Worm (Caenorhabditis elegans): ENCODE data around the gene thn-4.

DNA sequence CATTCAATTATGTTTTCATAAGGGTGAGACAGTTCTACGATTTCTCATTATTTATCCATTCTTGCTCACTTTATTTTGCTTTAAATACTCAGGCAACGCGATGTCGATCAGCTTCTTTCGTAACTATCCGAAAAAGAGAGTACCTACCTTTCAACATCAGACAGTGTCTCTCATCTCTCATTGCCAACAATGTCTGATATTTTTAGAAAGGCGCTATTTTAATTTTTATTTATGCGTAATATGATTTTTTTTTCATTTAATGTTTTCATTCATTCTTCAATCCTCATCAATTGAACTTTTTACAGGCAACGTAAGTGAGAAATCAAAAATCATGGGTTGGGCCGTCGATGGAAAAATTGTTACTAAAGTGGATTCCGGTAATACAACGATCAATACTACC is 13.5 kb upstream of the thn-4 start, which contains the start of gene F09C6.13:
- TF ChIP-seq nhr-11 (tag; optimal IDR thresholded peaks at IDR 0.05): no peak
- no peak for TF ChIP-seq pqm-1 (tag; optimal IDR thresholded peaks at IDR 0.05)
- no peak for TF ChIP-seq ama-1 (optimal IDR thresholded peaks at IDR 0.05)
- TF ChIP-seq elt-3 (tag; optimal IDR thresholded peaks at IDR 0.05): no peak
- no peak for TF ChIP-seq mab-9 (GFP tag; IDR thresholded peaks at IDR 0.05)

Data from whole organism, L1 larva.